Fruit fly (Drosophila melanogaster) whole organism, embryonic: ENCODE data around the gene CG34298.

ENCODE experiments used
- CG10209 ChIP-seq: fragments of 200-800 bp; sonication (Bioruptor generic); optimal IDR thresholded peaks from 3 replicates; lab custom pipeline; 2017; ENCODE audit warnings: missing biosample characterization, mild to moderate bottlenecking, missing genetic modification characterization, missing genetic modification reagents
- CG10979 ChIP-seq: fragments of 200-800 bp; sonication (Bioruptor generic); optimal IDR thresholded peaks from 2 replicates; lab custom pipeline; 2018; ENCODE audit warnings: missing biosample characterization, mild to moderate bottlenecking, missing genetic modification characterization, moderate library complexity
- CG11456 ChIP-seq: fragments of 200-800 bp; sonication (Bioruptor generic); IDR thresholded peaks from 3 replicates; pipeline ENCODE4 v1.3.6; 2022; ENCODE audit warnings: missing biosample characterization, missing genetic modification characterization
- CG12659 ChIP-seq: fragments of 200-800 bp; sonication (Bioruptor generic); optimal IDR thresholded peaks from 3 replicates; lab custom pipeline; 2017; ENCODE audit warnings: mild to moderate bottlenecking, missing biosample characterization, missing genetic modification reagents, missing genetic modification characterization
- CG13287 ChIP-seq: fragments of 200-800 bp; sonication (Bioruptor generic); IDR thresholded peaks from 2 replicates; pipeline ENCODE4 v1.3.6; 2022; ENCODE audit warnings: missing biosample characterization, missing genetic modification characterization; ENCODE audit not compliant: partially characterized antibody
- CG15601 ChIP-seq: fragments of 200-800 bp; sonication (Bioruptor generic); optimal IDR thresholded peaks from 3 replicates; lab custom pipeline; 2019; ENCODE audit warnings: missing biosample characterization, mild to moderate bottlenecking, missing genetic modification characterization, moderate library complexity
- CG17385 ChIP-seq: fragments of 200-800 bp; sonication (Bioruptor generic); optimal IDR thresholded peaks from 3 replicates; lab custom pipeline; 2018; ENCODE audit warnings: missing biosample characterization, mild to moderate bottlenecking, missing genetic modification characterization
- CG17612 ChIP-seq: fragments of 200-800 bp; sonication (Bioruptor generic); IDR thresholded peaks from 2 replicates; pipeline ENCODE4 v1.3.6; 2022; ENCODE audit warnings: missing biosample characterization, missing genetic modification characterization
- CG18262 ChIP-seq: fragments of 200-800 bp; optimal IDR thresholded peaks from 3 replicates; lab custom pipeline; 2019; ENCODE audit warnings: missing biosample characterization, mild to moderate bottlenecking, missing genetic modification characterization, moderate library complexity
- CG2889 ChIP-seq: fragments of 200-800 bp; sonication (Bioruptor generic); IDR thresholded peaks from 3 replicates; pipeline ENCODE4 v1.3.6; 2022; ENCODE audit warnings: missing biosample characterization, missing genetic modification characterization
- CG33213 ChIP-seq: fragments of 200-800 bp; sonication (Bioruptor generic); optimal IDR thresholded peaks from 3 replicates; lab custom pipeline; 2016; ENCODE audit warnings: missing biosample characterization, missing genetic modification characterization
- CG3847 ChIP-seq: fragments of 200-800 bp; sonication (Bioruptor generic); IDR thresholded peaks from 2 replicates; pipeline ENCODE4 v1.3.6; 2022; ENCODE audit warnings: missing biosample characterization, missing genetic modification characterization
- CG6791 ChIP-seq: fragments of 200-800 bp; sonication (Bioruptor generic); IDR thresholded peaks from 3 replicates; pipeline ENCODE4 v1.3.6; 2022; ENCODE audit warnings: missing biosample characterization, missing genetic modification characterization; ENCODE audit not compliant: partially characterized antibody
- CG7987 ChIP-seq: fragments of 200-800 bp; sonication (Bioruptor generic); optimal IDR thresholded peaks from 2 replicates; lab custom pipeline; 2018; ENCODE audit warnings: missing biosample characterization, mild to moderate bottlenecking, missing genetic modification characterization, moderate library complexity
- D ChIP-seq, 2 experiments: fragments of 200-800 bp in 1 of 2; fragments of >200 bp in 1 of 2; sonication (Bioruptor generic) in 1 of 2; optimal IDR thresholded peaks; 2 replicates in 1 of 2; 3 replicates in 1 of 2; lab custom pipeline; 2017; ENCODE audit warnings: mild to moderate bottlenecking in 1 of 2, missing biosample characterization in 1 of 2, missing genetic modification characterization in 1 of 2, missing genetic modification reagents in 1 of 2
- Dref ChIP-seq: fragments of 200-800 bp; sonication (Bioruptor generic); IDR thresholded peaks from 2 replicates; pipeline ENCODE4 v1.3.6; 2022; ENCODE audit warnings: missing biosample characterization, missing genetic modification characterization
- Hand ChIP-seq: fragments of 200-800 bp; sonication (Bioruptor generic); optimal IDR thresholded peaks from 2 replicates; lab custom pipeline; 2017; ENCODE audit warnings: mild to moderate bottlenecking, missing biosample characterization, missing genetic modification reagents, missing genetic modification characterization
- Hmx ChIP-seq: fragments of 200-800 bp; sonication (Bioruptor generic); optimal IDR thresholded peaks from 2 replicates; lab custom pipeline; 2016; ENCODE audit warnings: missing biosample characterization, missing genetic modification characterization
- Hr39 ChIP-seq: fragments of >200 bp; optimal IDR thresholded peaks from 2 replicates; lab custom pipeline; 2017
- Hr78 ChIP-seq, 2 experiments: fragments of 200-800 bp in 1 of 2; fragments of >200 bp in 1 of 2; sonication (Bioruptor generic) in 1 of 2; optimal IDR thresholded peaks; 2 replicates each; lab custom pipeline; 2017 to 2019; ENCODE audit warnings: missing biosample characterization in 2 of 2, missing genetic modification characterization in 2 of 2, mild to moderate bottlenecking in 1 of 2, moderate library complexity in 1 of 2
- Lhr ChIP-seq: fragments of 200-800 bp; sonication (Bioruptor generic); optimal IDR thresholded peaks from 3 replicates; lab custom pipeline; 2017; ENCODE audit warnings: mild to moderate bottlenecking, missing biosample characterization, missing genetic modification reagents, missing genetic modification characterization
- MBD-R2 ChIP-seq: fragments of 200-800 bp; sonication (Bioruptor generic); IDR thresholded peaks from 2 replicates; pipeline ENCODE4 v1.3.6; 2022; ENCODE audit warnings: missing biosample characterization, missing genetic modification characterization
- MESR4 ChIP-seq: fragments of 200-800 bp; sonication (Bioruptor generic); optimal IDR thresholded peaks from 2 replicates; lab custom pipeline; 2018; ENCODE audit warnings: missing biosample characterization, mild to moderate bottlenecking, missing genetic modification characterization, moderate library complexity
- Med ChIP-seq: fragments of 200-800 bp; sonication (Bioruptor generic); peaks from one replicate; lab custom pipeline; 2016; ENCODE audit warnings: missing biosample characterization, missing genetic modification characterization, mild to moderate bottlenecking, inconsistent platforms, moderate library complexity
- Myb ChIP-seq: fragments of 200-800 bp; sonication (Bioruptor generic); optimal IDR thresholded peaks from 2 replicates; lab custom pipeline; 2016; ENCODE audit warnings: missing biosample characterization, missing genetic modification characterization
- NFAT ChIP-seq: fragments of 200-800 bp; sonication (Bioruptor generic); IDR thresholded peaks from 2 replicates; pipeline ENCODE4 v1.3.6; 2022; ENCODE audit warnings: missing biosample characterization, missing genetic modification characterization
- Opbp ChIP-seq: fragments of 200-800 bp; sonication (Bioruptor generic); IDR thresholded peaks from 3 replicates; pipeline ENCODE4 v1.3.6; 2022; ENCODE audit warnings: missing biosample characterization, missing genetic modification characterization; ENCODE audit not compliant: partially characterized antibody
- Scr ChIP-seq: fragments of 200-800 bp; sonication (Bioruptor generic); IDR thresholded peaks from 2 replicates; pipeline ENCODE4 v1.3.6; 2022; ENCODE audit warnings: missing biosample characterization, missing genetic modification characterization; ENCODE audit not compliant: partially characterized antibody
- Sin3A ChIP-seq: fragments of >200 bp; optimal IDR thresholded peaks from 2 replicates; lab custom pipeline; 2018
- Vsx1 ChIP-seq: fragments of 200-800 bp; sonication (Bioruptor generic); optimal IDR thresholded peaks from 2 replicates; lab custom pipeline; 2017; ENCODE audit warnings: missing biosample characterization, mild to moderate bottlenecking, missing genetic modification characterization, missing genetic modification reagents
- cato ChIP-seq: fragments of 200-800 bp; sonication (Bioruptor generic); optimal IDR thresholded peaks from 2 replicates; lab custom pipeline; 2016; ENCODE audit warnings: missing biosample characterization, missing genetic modification characterization, borderline replicate concordance
- cwo ChIP-seq: fragments of 200-800 bp; sonication (Bioruptor generic); optimal IDR thresholded peaks from 3 replicates; lab custom pipeline; 2017; ENCODE audit warnings: missing biosample characterization, missing genetic modification characterization, mild to moderate bottlenecking, moderate library complexity, missing genetic modification reagents
- gfzf ChIP-seq: fragments of 200-800 bp; sonication (Bioruptor generic); optimal IDR thresholded peaks from 2 replicates; lab custom pipeline; 2016; ENCODE audit warnings: missing biosample characterization, mild to moderate bottlenecking, missing genetic modification characterization, moderate library complexity
- hbn ChIP-seq: fragments of 200-800 bp; sonication (Bioruptor generic); IDR thresholded peaks from 2 replicates; pipeline ENCODE4 v1.3.6; 2022; ENCODE audit warnings: missing biosample characterization, missing genetic modification characterization; ENCODE audit not compliant: partially characterized antibody
- jigr1 ChIP-seq: fragments of 200-800 bp; sonication (Bioruptor generic); IDR thresholded peaks from 3 replicates; pipeline ENCODE4 v1.3.6; 2022; ENCODE audit warnings: missing biosample characterization, missing genetic modification characterization
- ken ChIP-seq: fragments of 200-800 bp; sonication (Bioruptor generic); IDR thresholded peaks from 3 replicates; pipeline ENCODE4 v1.3.6; 2022; ENCODE audit warnings: missing biosample characterization, missing genetic modification characterization
- lab ChIP-seq: fragments of 200-800 bp; sonication (Bioruptor generic); optimal IDR thresholded peaks from 3 replicates; lab custom pipeline; 2017; ENCODE audit warnings: missing biosample characterization, missing genetic modification characterization, mild to moderate bottlenecking, moderate library complexity, missing genetic modification reagents
- lmd ChIP-seq: fragments of 200-800 bp; sonication (Bioruptor generic); IDR thresholded peaks from 2 replicates; pipeline ENCODE4 v1.3.6; 2022; ENCODE audit warnings: missing biosample characterization, missing genetic modification characterization
- maf-S ChIP-seq: fragments of 200-800 bp; sonication (Bioruptor generic); optimal IDR thresholded peaks from 2 replicates; lab custom pipeline; 2016; ENCODE audit warnings: missing biosample characterization, missing genetic modification characterization
- nerfin-2 ChIP-seq: fragments of 200-800 bp; sonication (Bioruptor generic); IDR thresholded peaks from 2 replicates; pipeline ENCODE4 v1.3.6; 2022; ENCODE audit warnings: missing biosample characterization, missing genetic modification characterization; ENCODE audit not compliant: partially characterized antibody
- odd ChIP-seq: fragments of 200-800 bp; sonication (Bioruptor generic); optimal IDR thresholded peaks from 2 replicates; lab custom pipeline; 2017; ENCODE audit warnings: missing biosample characterization, mild to moderate bottlenecking, missing genetic modification characterization
- p53 ChIP-seq: fragments of 200-800 bp; sonication (Bioruptor generic); optimal IDR thresholded peaks from 2 replicates; lab custom pipeline; 2016; ENCODE audit warnings: missing biosample characterization, missing genetic modification characterization
- phol ChIP-seq: fragments of 200-800 bp; sonication (Bioruptor generic); optimal IDR thresholded peaks from 3 replicates; lab custom pipeline; 2018; ENCODE audit warnings: missing biosample characterization, mild to moderate bottlenecking, missing genetic modification characterization, moderate library complexity
- shn ChIP-seq: fragments of 200-800 bp; sonication (Bioruptor generic); optimal IDR thresholded peaks from 3 replicates; lab custom pipeline; 2016; ENCODE audit warnings: missing biosample characterization, missing genetic modification characterization
- sim ChIP-seq: fragments of 200-800 bp; sonication (Bioruptor generic); IDR thresholded peaks from 2 replicates; pipeline ENCODE4 v1.3.6; 2022; ENCODE audit warnings: missing biosample characterization, missing genetic modification characterization
- sug ChIP-seq: fragments of 200-800 bp; optimal IDR thresholded peaks from 2 replicates; lab custom pipeline; 2019; ENCODE audit warnings: missing biosample characterization, mild to moderate bottlenecking, missing genetic modification characterization, moderate library complexity
- unpg ChIP-seq: fragments of 200-800 bp; sonication (Bioruptor generic); optimal IDR thresholded peaks from 3 replicates; lab custom pipeline; 2018; ENCODE audit warnings: missing biosample characterization, mild to moderate bottlenecking, missing genetic modification characterization, moderate library complexity
- zf30C ChIP-seq: fragments of 200-800 bp; sonication (Bioruptor generic); optimal IDR thresholded peaks from 3 replicates; lab custom pipeline; 2018; ENCODE audit warnings: missing biosample characterization, mild to moderate bottlenecking, missing genetic modification characterization

The CG34298 gene

dm6 chr3R:30022452-30023028 lies 22.9 kb downstream of the CG34298 start, which contains the start of the genes RpS28a and Axn:
Gene RpS28a, minus strand, starts transcription at chr3R:30022648.
Gene Axn, plus strand, starts transcription at chr3R:30022842.
- TF ChIP-seq hbn (GFP tag; lab: Robert Waterston, UW) (peak; percentile 42; the same call in 1 of the 2 replicates), MESR4 (GFP tag; lab: Kevin White, UChicago) (peak; percentile 94), gfzf (GFP tag; lab: Kevin White, UChicago) (peak; percentile 47), Hr78 (GFP tag; optimal IDR thresholded peaks at IDR 0.05; lab: Kevin White, UChicago) (peak in 1 of 2 experiments; percentile 99), lmd (peak; percentile 57; the same call in 1 of the 2 replicates), sug (tag; lab: Kevin White, UChicago) (no peak), cato (no peak), Sin3A (lab: Kevin White, UChicago) (peak; percentile 80), CG12659 (GFP tag; lab: Kevin White, UChicago) (peak; percentile 44), jigr1 (no peak), Opbp (GFP tag; lab: Robert Waterston, UW) (peak; percentile 56; the same call in 2 of the 3 replicates), sim (GFP tag; lab: Robert Waterston, UW) (no peak), CG7987 (GFP tag; lab: Kevin White, UChicago) (peak; percentile 39), CG33213 (peak; percentile 78), CG6791 (GFP tag; lab: Robert Waterston, UW) (peak; percentile 4; the same call in 1 of the 3 replicates), odd (GFP tag; lab: Kevin White, UChicago) (no peak), CG2889 (no peak), Hr39 (lab: Kevin White, UChicago) (no peak), D (optimal IDR thresholded peaks at IDR 0.05; lab: Kevin White, UChicago) (peak; percentile 81), D (GFP tag; optimal IDR thresholded peaks at IDR 0.05; lab: Kevin White, UChicago) (no peak), Lhr (GFP tag; lab: Kevin White, UChicago) (peak; percentile 91), Hand (no peak), cwo (no peak), Med (GFP tag; lab: Kevin White, UChicago) (peak; percentile 90), lab (GFP tag; lab: Kevin White, UChicago) (no peak), CG10979 (peak; percentile 99), phol (tag; lab: Kevin White, UChicago) (peak; percentile 37), zf30C (no peak), Dref (peak; percentile 98), shn (GFP tag; lab: Kevin White, UChicago) (no peak), p53 (GFP tag; lab: Kevin White, UChicago) (peak; percentile 39), CG13287 (GFP tag; lab: Robert Waterston, UW) (peak; percentile 57), CG15601 (peak; percentile 81), CG17612 (no peak), CG11456 (peak; percentile 73; the same call in 2 of the 3 replicates), Myb (GFP tag; lab: Kevin White, UChicago) (peak; percentile 57), NFAT (GFP tag; lab: Robert Waterston, UW) (peak; percentile 66), Scr (GFP tag; lab: Robert Waterston, UW) (peak; percentile 58; the same call in 1 of the 2 replicates), unpg (GFP tag; lab: Kevin White, UChicago) (no peak), CG10209 (GFP tag; lab: Kevin White, UChicago) (no peak), ken (GFP tag; lab: Robert Waterston, UW) (0 out of 3 replicates have a peak, but pooled peaks have one; percentile 41), CG18262 (tag; lab: Kevin White, UChicago) (no peak), MBD-R2 (peak; percentile 85), Hmx (no peak), CG17385 (no peak), maf-S (GFP tag; lab: Kevin White, UChicago) (peak; percentile 26), nerfin-2 (0 out of 2 replicates have a peak, but pooled peaks have one; percentile 7), CG3847 (GFP tag; lab: Robert Waterston, UW) (peak; percentile 76), Vsx1 (GFP tag; lab: Kevin White, UChicago) (no peak)
